Worm (Caenorhabditis elegans): ENCODE data around the gene T05B4.10.

T05B4.10 gene

DNA sequence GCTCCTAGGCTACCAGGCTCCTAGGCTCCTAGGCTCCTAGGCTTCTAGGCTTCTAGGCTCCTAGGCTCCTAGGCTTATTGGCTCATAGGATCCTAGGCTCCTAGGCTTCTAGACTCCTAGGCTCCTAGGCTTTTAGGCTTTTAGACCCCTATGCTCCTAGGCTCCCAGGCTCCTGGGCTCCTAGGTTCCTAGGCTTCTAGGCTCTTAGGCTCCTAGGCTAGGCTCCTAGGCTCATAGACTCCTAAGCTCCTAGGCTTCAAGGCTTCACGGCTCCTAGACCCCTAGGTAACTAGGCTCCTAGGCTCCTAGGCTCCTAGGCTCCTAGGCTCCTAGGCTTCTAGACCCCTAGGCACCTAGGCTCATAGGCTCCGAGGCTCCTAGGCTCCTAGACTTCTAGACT lies 30.9 kb upstream of the T05B4.10 start:
- TF ChIP-seq egl-27 (tag; optimal IDR thresholded peaks at IDR 0.05) (no peak), fkh-10 (GFP tag; optimal IDR thresholded peaks at IDR 0.05) (no peak), hlh-4 (tag; optimal IDR thresholded peaks at IDR 0.05) (no peak), nhr-85 (tag) (no peak), dsc-1 (tag; optimal IDR thresholded peaks at IDR 0.05) (no peak), nhr-47 (tag; optimal IDR thresholded peaks at IDR 0.05) (no peak), C34B4.2 (tag; optimal IDR thresholded peaks at IDR 0.05) (no peak), unc-62 (GFP tag; optimal IDR thresholded peaks at IDR 0.05) (no peak), mep-1 (tag; optimal IDR thresholded peaks at IDR 0.05) (no peak), nhr-237 (tag; optimal IDR thresholded peaks at IDR 0.05) (no peak), ceh-8 (GFP tag; optimal IDR thresholded peaks at IDR 0.05) (no peak), fos-1 (tag; optimal IDR thresholded peaks at IDR 0.05) (no peak), elt-2 (tag; optimal IDR thresholded peaks at IDR 0.05) (no peak), irx-1 (tag; optimal IDR thresholded peaks at IDR 0.05) (no peak), pax-3 (tag; optimal IDR thresholded peaks at IDR 0.05) (no peak), ama-1 (optimal IDR thresholded peaks at IDR 0.05) (no peak), alr-1 (tag; optimal IDR thresholded peaks at IDR 0.05; ENCODE audit: borderline replicate concordance) (no peak), nhr-12 (tag; optimal IDR thresholded peaks at IDR 0.05) (no peak)

- TF ChIP-seq nhr-71 (tag; optimal IDR thresholded peaks at IDR 0.05) = no peak
- TF ChIP-seq ceh-82 (tag; optimal IDR thresholded peaks at IDR 0.05) = no peak
- no peak for TF ChIP-seq nhr-77 (tag; optimal IDR thresholded peaks at IDR 0.05)
- no peak for TF ChIP-seq nhr-28 (tag; optimal IDR thresholded peaks at IDR 0.05)
- no peak for TF ChIP-seq egl-13 (tag; optimal IDR thresholded peaks at IDR 0.05)
- no peak for TF ChIP-seq mep-1 (tag; optimal IDR thresholded peaks at IDR 0.05)
- no peak for TF ChIP-seq jun-1 (tag; optimal IDR thresholded peaks at IDR 0.05)
- TF ChIP-seq hpl-2 (GFP tag; optimal IDR thresholded peaks at IDR 0.05) = no peak
- TF ChIP-seq xbp-1 (tag; optimal IDR thresholded peaks at IDR 0.05) = no peak
- TF ChIP-seq F16B12.6 (tag; optimal IDR thresholded peaks at IDR 0.05) = no peak
- no peak for TF ChIP-seq elt-2 (tag; optimal IDR thresholded peaks at IDR 0.05)
- TF ChIP-seq snu-23 (GFP tag; optimal IDR thresholded peaks at IDR 0.05) = no peak
- TF ChIP-seq skn-1 (tag; optimal IDR thresholded peaks at IDR 0.05) = no peak
- TF ChIP-seq nhr-19 (GFP tag; conservative IDR thresholded peaks at IDR 0.05) = no peak
- no peak for TF ChIP-seq lin-35 (GFP tag; optimal IDR thresholded peaks at IDR 0.05)
- no peak for TF ChIP-seq ztf-11 (tag; optimal IDR thresholded peaks at IDR 0.05)
- TF ChIP-seq nhr-47 (tag; optimal IDR thresholded peaks at IDR 0.05) = no peak
Measured at ce11 chrV:4144205-4144604, 23.7 kb upstream of the T05B4.10 start, which contains the start of gene Y45G5AL.1. Gene Y45G5AL.1 (plus strand): TSS chrV:4144505.

- peak; percentile 5 for TF ChIP-seq zip-4 (GFP tag; optimal IDR thresholded peaks at IDR 0.05)
- TF ChIP-seq mep-1 (tag; optimal IDR thresholded peaks at IDR 0.05) = peak; percentile 96
- peak; percentile 70 for TF ChIP-seq aha-1 (tag; optimal IDR thresholded peaks at IDR 0.05)
- TF ChIP-seq ets-5 (GFP tag; IDR thresholded peaks at IDR 0.05) = no peak
- peak; percentile 92 for TF ChIP-seq nhr-47 (tag; optimal IDR thresholded peaks at IDR 0.05)
- TF ChIP-seq sox-4 (tag; optimal IDR thresholded peaks at IDR 0.05) = peak; percentile 14
- TF ChIP-seq hlh-4 (tag; optimal IDR thresholded peaks at IDR 0.05) = no peak
- TF ChIP-seq ces-1 (GFP tag; optimal IDR thresholded peaks at IDR 0.05) = no peak
- TF ChIP-seq F16B12.6 (tag; optimal IDR thresholded peaks at IDR 0.05) = peak; percentile 42
- TF ChIP-seq alr-1 (tag; optimal IDR thresholded peaks at IDR 0.05; ENCODE audit: borderline replicate concordance) = no peak
- no peak for TF ChIP-seq C04F5.9 (tag; optimal IDR thresholded peaks at IDR 0.05)
- peak; percentile 89 for TF ChIP-seq skn-1 (tag; optimal IDR thresholded peaks at IDR 0.05)
- peak; percentile 86 for TF ChIP-seq unc-86 (tag; optimal IDR thresholded peaks at IDR 0.05)
- peak; percentile 61 for TF ChIP-seq mef-2 (tag; optimal IDR thresholded peaks at IDR 0.05)
- peak; percentile 96 for TF ChIP-seq nhr-20 (tag; optimal IDR thresholded peaks at IDR 0.05)
- TF ChIP-seq lir-3 (tag; optimal IDR thresholded peaks at IDR 0.05; ENCODE audit: poor library complexity) = no peak
- peak; percentile 28 for TF ChIP-seq nhr-237 (tag; optimal IDR thresholded peaks at IDR 0.05)
- TF ChIP-seq lsy-2 (tag; optimal IDR thresholded peaks at IDR 0.05) = peak; percentile 85 to 91
- peak; percentile 83 for TF ChIP-seq isw-1 (GFP tag; IDR thresholded peaks at IDR 0.05)
- TF ChIP-seq egl-27 (tag; optimal IDR thresholded peaks at IDR 0.05) = no peak
- TF ChIP-seq pqm-1 (tag; optimal IDR thresholded peaks at IDR 0.05) = peak; percentile 82
- TF ChIP-seq egl-13 (tag; optimal IDR thresholded peaks at IDR 0.05) = peak; percentile 61
- TF ChIP-seq ztf-4 (tag; optimal IDR thresholded peaks at IDR 0.05) = peak; percentile 67
- TF ChIP-seq rnt-1 (tag; optimal IDR thresholded peaks at IDR 0.05) = peak; percentile 89
- peak; percentile 86 for TF ChIP-seq ceh-8 (GFP tag; optimal IDR thresholded peaks at IDR 0.05)
- TF ChIP-seq swsn-7 (tag; optimal IDR thresholded peaks at IDR 0.05) = peak; percentile 92
- no peak for TF ChIP-seq tlp-1 (tag; optimal IDR thresholded peaks at IDR 0.05)
- peak; percentile 70 for TF ChIP-seq unc-130 (tag; optimal IDR thresholded peaks at IDR 0.05)
- peak; percentile 95 for TF ChIP-seq dsc-1 (tag; optimal IDR thresholded peaks at IDR 0.05)
Measured at ce11 chrV:4143034-4143433, 22.5 kb upstream of the T05B4.10 start.
